Worm (Caenorhabditis elegans) whole organism, L4 larva: ENCODE results near the gene K08E7.5.

ENCODE experiments used
- aly-2 ChIP-seq: sonication (generic microtip); optimal IDR thresholded peaks from 2 replicates; lab custom pipeline; 2018; ENCODE audit warnings: missing biosample characterization, missing genetic modification characterization
- arid-1 ChIP-seq: fragments of 200-800 bp; sonication (Bioruptor generic); conservative IDR thresholded peaks from 2 replicates; pipeline ENCODE4 v1.3.6; 2022; ENCODE audit warnings: missing genetic modification reagents, missing genetic modification characterization, missing compliant biosample characterization
- dmd-9 ChIP-seq: fragments of 200-800 bp; sonication (Bioruptor generic); IDR thresholded peaks from 2 replicates; pipeline ENCODE4 v1.3.6; 2022; ENCODE audit warnings: missing genetic modification reagents, missing genetic modification characterization, missing compliant biosample characterization
- dve-1 ChIP-seq: sonication (generic microtip); optimal IDR thresholded peaks from 2 replicates; lab custom pipeline; 2017; ENCODE audit warnings: antibody characterized with exemption, mild to moderate bottlenecking, missing genetic modification characterization, missing compliant biosample characterization; ENCODE audit not compliant: insufficient read depth
- fos-1 ChIP-seq: fragments of 150-350 bp; optimal IDR thresholded peaks from 2 replicates; lab custom pipeline; 2014; ENCODE audit warnings: missing biosample characterization, missing genetic modification characterization
- gei-8 ChIP-seq: fragments of 200-800 bp; sonication (Bioruptor generic); optimal IDR thresholded peaks from 2 replicates; lab custom pipeline; 2018; ENCODE audit warnings: mild to moderate bottlenecking, missing genetic modification characterization, missing compliant biosample characterization
- hlh-30 ChIP-seq: sonication (generic microtip); optimal IDR thresholded peaks from 2 replicates; lab custom pipeline; 2017; ENCODE audit warnings: antibody characterized with exemption, mild to moderate bottlenecking, missing genetic modification characterization, missing compliant biosample characterization; ENCODE audit not compliant: insufficient read depth
- pha-4 ChIP-seq, 2 experiments: fragments of 150-350 bp in 1 of 2; fragments of 200-800 bp in 1 of 2; sonication (Bioruptor generic) in 1 of 2; IDR thresholded peaks in 1 of 2; optimal IDR thresholded peaks in 1 of 2; 2 replicates each; pipeline versions ENCODE4 v1.3.6 to Lab custom; 2014 to 2022; ENCODE audit warnings: missing genetic modification characterization in 2 of 2, missing genetic modification reagents in 2 of 2, missing biosample characterization in 1 of 2, missing compliant biosample characterization in 1 of 2
- pqm-1 ChIP-seq: sonication (generic microtip); optimal IDR thresholded peaks from 2 replicates; lab custom pipeline; 2017; ENCODE audit warnings: missing biosample characterization, missing genetic modification characterization
- skn-1 ChIP-seq: fragments of 150-350 bp; optimal IDR thresholded peaks from 2 replicates; lab custom pipeline; 2014; ENCODE audit warnings: missing biosample characterization, missing genetic modification characterization
- unc-62 ChIP-seq, 3 experiments: fragments of 150-350 bp in 1 of 3; sonication (generic microtip); optimal IDR thresholded peaks in 2 of 3; peaks in 1 of 3; 1 replicate in 1 of 3; 2 replicates in 2 of 3; lab custom pipeline; 2014 to 2017; ENCODE audit warnings: missing biosample characterization in 3 of 3, missing genetic modification characterization in 3 of 3, missing genetic modification reagents in 3 of 3, missing genotype in 1 of 3

ce11 chrIV:12600941-12601340 lies 27.8 kb downstream of the K08E7.5 start:
- peak in 1 of 2 experiments; percentile 32 for TF ChIP-seq unc-62 (GFP tag; optimal IDR thresholded peaks at IDR 0.05 in 1 of 2; lab: Kevin White, UChicago)
- no peak for TF ChIP-seq unc-62 (tag; optimal IDR thresholded peaks at IDR 0.05; lab: Kevin White, UChicago)
- peak; percentile 30; the same call in 1 of the 2 replicates for TF ChIP-seq pha-4 (GFP tag; IDR thresholded peaks at IDR 0.05; lab: Robert Waterston, UW)
- no peak for TF ChIP-seq pha-4 (tag; optimal IDR thresholded peaks at IDR 0.05; lab: Kevin White, UChicago)
- TF ChIP-seq dve-1: peak; percentile 89
- TF ChIP-seq hlh-30: peak; percentile 18
- no peak for TF ChIP-seq aly-2
- no peak for TF ChIP-seq gei-8 (GFP tag; lab: Kevin White, UChicago)
- peak; percentile 95 for TF ChIP-seq pqm-1 (tag; lab: Kevin White, UChicago)
- TF ChIP-seq dmd-9 (GFP tag; lab: Robert Waterston, UW): no peak
- TF ChIP-seq arid-1 (GFP tag; lab: Robert Waterston, UW): no peak
- TF ChIP-seq fos-1 (tag; lab: Kevin White, UChicago): no peak
- TF ChIP-seq skn-1 (tag; lab: Kevin White, UChicago): no peak
